Fruit fly (Drosophila melanogaster): ENCODE measurements around the gene CG10211.

The CG10211 gene

dm6 chr2L:18504881-18505280 lies 12.4 kb upstream of the CG10211 start (continued):
- TF ChIP-seq CG9139 (GFP tag; optimal IDR thresholded peaks at IDR 0.05) (peak; percentile 43), Met (GFP tag; optimal IDR thresholded peaks at IDR 0.05) (peak; percentile 55), CG11762 (GFP tag; optimal IDR thresholded peaks at IDR 0.05; ENCODE audit: insufficient read depth) (peak; percentile 37), CG31627 (GFP tag; optimal IDR thresholded peaks at IDR 0.05) (peak; percentile 31), CG10631 (GFP tag; optimal IDR thresholded peaks at IDR 0.05) (peak; percentile 76), CG8632 (GFP tag; optimal IDR thresholded peaks at IDR 0.05) (peak; percentile 25), Eip93F (GFP tag; optimal IDR thresholded peaks at IDR 0.05) (no peak), spab (GFP tag; optimal IDR thresholded peaks at IDR 0.05) (peak; percentile 60), acj6 (GFP tag; optimal IDR thresholded peaks at IDR 0.05) (peak; percentile 62), dsx (GFP tag; optimal IDR thresholded peaks at IDR 0.05; ENCODE audit: poor library complexity, severe bottlenecking) (peak; percentile 71), CG6808 (GFP tag; optimal IDR thresholded peaks at IDR 0.05) (peak; percentile 59), topi (GFP tag; optimal IDR thresholded peaks at IDR 0.05) (peak; percentile 47)

- no peak for TF ChIP-seq Blimp-1 (GFP tag; optimal IDR thresholded peaks at IDR 0.05)
- TF ChIP-seq fd85E (GFP tag; optimal IDR thresholded peaks at IDR 0.05), result no peak
- TF ChIP-seq CG6792 (GFP tag; optimal IDR thresholded peaks at IDR 0.05), result no peak
- peak; percentile 1 for TF ChIP-seq Hr4 (GFP tag; optimal IDR thresholded peaks at IDR 0.05)
- TF ChIP-seq CG8119 (GFP tag; IDR thresholded peaks at IDR 0.05), result 0 out of 3 replicates have a peak, but pooled peaks have one; percentile 16
Observed at dm6 chr2L:18505475-18505874, 11.8 kb upstream of the CG10211 start.

dm6 chr2L:18506923-18507322 lies 10.4 kb upstream of the CG10211 start:
- TF ChIP-seq fkh (GFP tag; optimal IDR thresholded peaks at IDR 0.05) (peak; percentile 34), Gug (GFP tag; IDR thresholded peaks at IDR 0.05) (no peak)

- TF ChIP-seq vri (GFP tag; optimal IDR thresholded peaks at IDR 0.05) (peak; percentile 89), Ets96B (tag; optimal IDR thresholded peaks at IDR 0.05) (no peak), CG3919 (GFP tag; optimal IDR thresholded peaks at IDR 0.05) (no peak), Smox (GFP tag; optimal IDR thresholded peaks at IDR 0.05) (no peak), CG6276 (GFP tag; optimal IDR thresholded peaks at IDR 0.05) (no peak), Gug (GFP tag; IDR thresholded peaks at IDR 0.05) (no peak), Blimp-1 (GFP tag; optimal IDR thresholded peaks at IDR 0.05) (no peak), dac (GFP tag; optimal IDR thresholded peaks at IDR 0.05) (no peak), Lpt (GFP tag; optimal IDR thresholded peaks at IDR 0.05) (no peak), fkh (GFP tag; optimal IDR thresholded peaks at IDR 0.05) (peak; percentile 53), lz (GFP tag; optimal IDR thresholded peaks at IDR 0.05) (no peak), eg (GFP tag; IDR thresholded peaks at IDR 0.05) (no peak), CG16779 (tag; optimal IDR thresholded peaks at IDR 0.05) (no peak), achi (GFP tag; optimal IDR thresholded peaks at IDR 0.05) (no peak), Hr39 (GFP tag; optimal IDR thresholded peaks at IDR 0.05) (no peak)
Observed at dm6 chr2L:18509181-18509580, 8.1 kb upstream of the CG10211 start, which contains the start of gene Ugt301D1. Gene Ugt301D1 (plus strand): TSS chr2L:18509560.

- TF ChIP-seq eg (GFP tag; IDR thresholded peaks at IDR 0.05) (no peak), Hr38 (GFP tag; optimal IDR thresholded peaks at IDR 0.05) (no peak), Met (GFP tag; optimal IDR thresholded peaks at IDR 0.05) (no peak), CG6854 (GFP tag; optimal IDR thresholded peaks at IDR 0.05) (no peak), CG1621 (tag; optimal IDR thresholded peaks at IDR 0.05) (no peak), spab (GFP tag; optimal IDR thresholded peaks at IDR 0.05) (no peak), CG3919 (GFP tag; optimal IDR thresholded peaks at IDR 0.05) (no peak), Eip75B (GFP tag; optimal IDR thresholded peaks at IDR 0.05) (no peak)
Observed at dm6 chr2L:18513402-18513801, 3.9 kb upstream of the CG10211 start.

Data from whole organism, prepupa.